Worm (Caenorhabditis elegans) whole organism, late embryonic: ENCODE data around the gene srh-216.

Experiments used
- ama-1 ChIP-seq: fragments of 150-350 bp; optimal IDR thresholded peaks from 2 replicates; lab custom pipeline; 2014
- ceh-19 ChIP-seq: fragments of 200-800 bp; sonication (Bioruptor generic); optimal IDR thresholded peaks from 2 replicates; lab custom pipeline; 2018; ENCODE audit warnings: mild to moderate bottlenecking, missing genetic modification characterization, missing compliant biosample characterization
- ceh-9 ChIP-seq: sonication (generic microtip); optimal IDR thresholded peaks from 2 replicates; lab custom pipeline; 2016; ENCODE audit warnings: mild to moderate bottlenecking, missing genetic modification characterization, inconsistent platforms, missing compliant biosample characterization
- elt-4 ChIP-seq: sonication (generic microtip); optimal IDR thresholded peaks from 2 replicates; lab custom pipeline; 2016; ENCODE audit warnings: missing genetic modification characterization, missing compliant biosample characterization
- odd-2 ChIP-seq: sonication (generic microtip); optimal IDR thresholded peaks from 2 replicates; lab custom pipeline; 2017; ENCODE audit warnings: antibody characterized with exemption, mild to moderate bottlenecking, missing genetic modification characterization, missing compliant biosample characterization
- pha-4 ChIP-seq: fragments of 150-350 bp; optimal IDR thresholded peaks from 2 replicates; lab custom pipeline; 2018; ENCODE audit warnings: missing biosample characterization, missing genetic modification reagents, missing genetic modification characterization
- pros-1 ChIP-seq: fragments of 150-350 bp; optimal IDR thresholded peaks from 2 replicates; lab custom pipeline; 2014; ENCODE audit warnings: missing biosample characterization, missing genetic modification reagents, missing genetic modification characterization
- unc-86 ChIP-seq: sonication (generic microtip); optimal IDR thresholded peaks from 2 replicates; lab custom pipeline; 2016; ENCODE audit warnings: missing genetic modification characterization, missing compliant biosample characterization

DNA sequence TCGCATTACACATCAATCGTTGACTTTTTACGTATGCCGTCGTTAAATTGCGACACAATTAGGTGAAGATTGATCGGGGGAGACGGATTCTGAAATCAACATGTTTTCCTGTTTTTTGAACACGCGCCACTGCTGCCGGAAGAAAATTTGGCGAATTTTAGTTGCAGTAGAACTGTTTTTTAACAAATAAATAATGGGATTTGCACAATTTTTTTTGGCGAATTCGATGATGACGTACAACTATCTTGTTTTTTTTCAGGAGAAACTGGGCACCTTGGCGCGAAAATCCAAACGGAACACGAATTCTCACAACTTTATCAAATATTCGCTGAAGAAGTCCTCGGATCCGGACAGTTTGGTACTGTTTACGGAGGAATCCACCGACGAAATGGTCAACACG is 41.4 kb downstream of the srh-216 start:
- TF ChIP-seq ceh-19 (GFP tag; lab: Kevin White, UChicago) = no peak
- no peak for TF ChIP-seq unc-86 (tag; lab: Kevin White, UChicago)
- TF ChIP-seq elt-4 (tag; lab: Kevin White, UChicago) = no peak
- TF ChIP-seq ama-1 (lab: Kevin White, UChicago) = no peak
- TF ChIP-seq ceh-9 (tag; lab: Kevin White, UChicago) = no peak
- TF ChIP-seq odd-2 (tag; lab: Kevin White, UChicago) = no peak
- TF ChIP-seq pha-4 (tag; lab: Kevin White, UChicago) = no peak
- TF ChIP-seq pros-1 (tag; lab: Kevin White, UChicago) = no peak
